Fruit fly (Drosophila melanogaster): ENCODE data around the gene AP-1gamma.

Gene AP-1gamma

dm6 chrX:9156388-9156823, 47.9 kb downstream of the AP-1gamma start, which contains the start of gene His3.3B (continued):
- TF ChIP-seq Fer3 (tag; optimal IDR thresholded peaks at IDR 0.05) (no peak), vnd (GFP tag; IDR thresholded peaks at IDR 0.05; ENCODE audit: partially characterized antibody) (no peak), CG8089 (GFP tag; optimal IDR thresholded peaks at IDR 0.05) (no peak), pho (GFP tag; optimal IDR thresholded peaks at IDR 0.05) (no peak), dm (GFP tag; optimal IDR thresholded peaks at IDR 0.05) (no peak), h (optimal IDR thresholded peaks at IDR 0.05) (no peak), ATbp (GFP tag; optimal IDR thresholded peaks at IDR 0.05) (no peak), lmd (GFP tag; IDR thresholded peaks at IDR 0.05) (no peak), gcm (GFP tag; optimal IDR thresholded peaks at IDR 0.05) (peak; percentile 17), BEAF-32 (GFP tag; optimal IDR thresholded peaks at IDR 0.05) (peak; percentile 60), CG4707 (GFP tag; optimal IDR thresholded peaks at IDR 0.05) (peak; percentile 4), Lhr (GFP tag; optimal IDR thresholded peaks at IDR 0.05) (no peak), CG31388 (GFP tag; optimal IDR thresholded peaks at IDR 0.05) (no peak), Usf (GFP tag; optimal IDR thresholded peaks at IDR 0.05) (no peak), sim (GFP tag; IDR thresholded peaks at IDR 0.05) (no peak), CG8944 (GFP tag; optimal IDR thresholded peaks at IDR 0.05) (no peak), z (GFP tag; IDR thresholded peaks at IDR 0.05) (no peak), CG30431 (GFP tag; optimal IDR thresholded peaks at IDR 0.05) (no peak), Ada2b (GFP tag; IDR thresholded peaks at IDR 0.05) (no peak), CG15514 (GFP tag; optimal IDR thresholded peaks at IDR 0.05) (peak; percentile 64), Ravus (GFP tag; IDR thresholded peaks at IDR 0.05) (no peak), Hr39 (optimal IDR thresholded peaks at IDR 0.05) (no peak), D19A (tag; optimal IDR thresholded peaks at IDR 0.05) (no peak), pros (GFP tag; optimal IDR thresholded peaks at IDR 0.05) (no peak), wdn (GFP tag; IDR thresholded peaks at IDR 0.05) (no peak), Deaf1 (tag; optimal IDR thresholded peaks at IDR 0.05) (peak; percentile 39), otp (GFP tag; IDR thresholded peaks at IDR 0.05) (no peak), ftz-f1 (GFP tag; optimal IDR thresholded peaks at IDR 0.05) (no peak), CG6854 (GFP tag; optimal IDR thresholded peaks at IDR 0.05) (peak; percentile 60), pnt (GFP tag; optimal IDR thresholded peaks at IDR 0.05) (no peak), Optix (GFP tag; IDR thresholded peaks at IDR 0.05) (no peak), nerfin-1 (tag; optimal IDR thresholded peaks at IDR 0.05) (no peak), CG34224 (GFP tag; IDR thresholded peaks at IDR 0.05; ENCODE audit: partially characterized antibody) (0 out of 3 replicates have a peak, but pooled peaks have one; percentile 10), al (GFP tag; IDR thresholded peaks at IDR 0.05) (no peak), MESR4 (GFP tag; optimal IDR thresholded peaks at IDR 0.05) (peak; percentile 100), ase (GFP tag; IDR thresholded peaks at IDR 0.05) (no peak), CG13287 (GFP tag; IDR thresholded peaks at IDR 0.05; ENCODE audit: partially characterized antibody) (peak; percentile 61), CG13123 (GFP tag; optimal IDR thresholded peaks at IDR 0.05) (no peak), bigmax (GFP tag; optimal IDR thresholded peaks at IDR 0.05) (peak; percentile 10), onecut (GFP tag; IDR thresholded peaks at IDR 0.05) (no peak), Dip2 (GFP tag; IDR thresholded peaks at IDR 0.05) (no peak), gro (GFP tag; optimal IDR thresholded peaks at IDR 0.05) (peak; percentile 25), phol (tag; optimal IDR thresholded peaks at IDR 0.05) (no peak), CG15011 (GFP tag; optimal IDR thresholded peaks at IDR 0.05) (no peak), CG6765 (GFP tag; optimal IDR thresholded peaks at IDR 0.05) (peak; percentile 47), CG10267 (tag; optimal IDR thresholded peaks at IDR 0.05) (peak; percentile 47), unpg (GFP tag; optimal IDR thresholded peaks at IDR 0.05) (no peak), CG32532 (GFP tag; IDR thresholded peaks at IDR 0.05) (no peak; the same call in 1 of the 2 replicates), stc (GFP tag; IDR thresholded peaks at IDR 0.05) (no peak), Jarid2 (GFP tag; optimal IDR thresholded peaks at IDR 0.05) (peak; percentile 48), Adf1 (GFP tag; IDR thresholded peaks at IDR 0.05) (no peak), zfh2 (GFP tag; optimal IDR thresholded peaks at IDR 0.05) (no peak)
